Worm (Caenorhabditis elegans) whole organism, young adult: Measurements from ENCODE around the gene arrd-13.

Source experiments
- D2030.7 ChIP-seq: fragments of 200-800 bp; sonication (Bioruptor generic); IDR thresholded peaks from 2 replicates; pipeline ENCODE4 v1.3.6; 2022; ENCODE audit warnings: missing genetic modification reagents, missing genetic modification characterization, missing compliant biosample characterization
- F10E7.11 ChIP-seq: sonication (generic microtip); optimal IDR thresholded peaks from 2 replicates; lab custom pipeline; 2017; ENCODE audit warnings: mild to moderate bottlenecking, missing genetic modification characterization, moderate library complexity, missing compliant biosample characterization
- F33H1.4 ChIP-seq: fragments of 200-800 bp; sonication (Bioruptor generic); IDR thresholded peaks from 2 replicates; pipeline ENCODE4 v1.3.6; 2022; ENCODE audit warnings: missing genetic modification reagents, missing genetic modification characterization, missing compliant biosample characterization
- F39B2.1 ChIP-seq: fragments of 200-800 bp; sonication (Bioruptor generic); IDR thresholded peaks from 2 replicates; pipeline ENCODE4 v1.3.6; 2022; ENCODE audit warnings: missing genetic modification reagents, missing genetic modification characterization, missing compliant biosample characterization
- F52B5.7 ChIP-seq: sonication (generic microtip); optimal IDR thresholded peaks from 2 replicates; lab custom pipeline; 2016; ENCODE audit warnings: mild to moderate bottlenecking, missing genetic modification characterization, missing compliant biosample characterization
- K11D2.4 ChIP-seq: fragments of 200-800 bp; sonication (Bioruptor generic); IDR thresholded peaks from 2 replicates; pipeline ENCODE4 v1.3.6; 2022; ENCODE audit warnings: missing genetic modification reagents, missing genetic modification characterization, missing compliant biosample characterization
- Y53F4B.3 ChIP-seq: fragments of 200-800 bp; sonication (Bioruptor generic); IDR thresholded peaks from 2 replicates; pipeline ENCODE4 v1.3.6; 2022; ENCODE audit warnings: missing genetic modification reagents, missing genetic modification characterization, missing compliant biosample characterization
- aptf-3 ChIP-seq: fragments of 200-800 bp; sonication (Bioruptor generic); IDR thresholded peaks from 2 replicates; pipeline ENCODE4 v1.3.6; 2022; ENCODE audit warnings: missing genetic modification characterization, missing compliant biosample characterization
- athp-1 ChIP-seq: sonication (generic microtip); optimal IDR thresholded peaks from 2 replicates; lab custom pipeline; 2017; ENCODE audit warnings: mild to moderate bottlenecking, missing genetic modification characterization, missing compliant biosample characterization
- bed-2 ChIP-seq: fragments of 200-800 bp; sonication (Bioruptor generic); IDR thresholded peaks from 2 replicates; pipeline ENCODE4 v1.3.6; 2022; ENCODE audit warnings: missing genetic modification reagents, missing genetic modification characterization, missing compliant biosample characterization
- cebp-1 ChIP-seq, 2 experiments: fragments of 200-800 bp in 1 of 2; sonication (Bioruptor generic) in 1 of 2; sonication (generic microtip) in 1 of 2; IDR thresholded peaks in 1 of 2; optimal IDR thresholded peaks in 1 of 2; 2 replicates each; pipeline versions ENCODE4 v1.3.6 to Lab custom; 2017 to 2022; ENCODE audit warnings: missing compliant biosample characterization in 2 of 2, missing genetic modification characterization in 2 of 2, mild to moderate bottlenecking in 1 of 2, missing genetic modification reagents in 1 of 2, moderate library complexity in 1 of 2
- ceh-91 ChIP-seq: fragments of 200-800 bp; sonication (Bioruptor generic); IDR thresholded peaks from 2 replicates; pipeline ENCODE4 v1.3.6; 2022; ENCODE audit warnings: missing genetic modification reagents, missing genetic modification characterization, missing compliant biosample characterization
- dpff-1 ChIP-seq: sonication (generic microtip); optimal IDR thresholded peaks from 2 replicates; lab custom pipeline; 2017; ENCODE audit warnings: mild to moderate bottlenecking, missing genetic modification characterization, missing compliant biosample characterization
- dpl-1 ChIP-seq: fragments of 150-350 bp; optimal IDR thresholded peaks from 2 replicates; lab custom pipeline; 2014; ENCODE audit warnings: missing biosample characterization, missing genetic modification reagents, missing genetic modification characterization
- efl-1 ChIP-seq: fragments of 150-350 bp; optimal IDR thresholded peaks from 2 replicates; lab custom pipeline; 2014; ENCODE audit warnings: missing biosample characterization, missing genetic modification reagents, missing genetic modification characterization
- egrh-3 ChIP-seq: fragments of 200-800 bp; sonication (Bioruptor generic); IDR thresholded peaks from 2 replicates; pipeline ENCODE4 v1.3.6; 2022; ENCODE audit warnings: missing genetic modification reagents, missing genetic modification characterization, missing compliant biosample characterization
- ekl-4 ChIP-seq: fragments of 200-800 bp; sonication (Bioruptor generic); IDR thresholded peaks from 2 replicates; pipeline ENCODE4 v1.3.6; 2022; ENCODE audit warnings: missing genetic modification reagents, missing genetic modification characterization, missing compliant biosample characterization
- fkh-3 ChIP-seq: sonication (generic microtip); optimal IDR thresholded peaks from 2 replicates; lab custom pipeline; 2016; ENCODE audit warnings: mild to moderate bottlenecking, missing genetic modification characterization, missing compliant biosample characterization
- hmg-1.2 ChIP-seq: fragments of 200-800 bp; sonication (Bioruptor generic); IDR thresholded peaks from 2 replicates; pipeline ENCODE4 v1.3.6; 2022; ENCODE audit warnings: missing genetic modification reagents, missing genetic modification characterization, missing compliant biosample characterization
- let-526 ChIP-seq: fragments of 200-800 bp; sonication (Bioruptor generic); IDR thresholded peaks from 2 replicates; pipeline ENCODE4 v1.3.6; 2022; ENCODE audit warnings: missing genetic modification reagents, missing genetic modification characterization, missing compliant biosample characterization
- lin-26 ChIP-seq: fragments of 200-800 bp; sonication (Bioruptor generic); IDR thresholded peaks from 2 replicates; pipeline ENCODE4 v1.3.6; 2022; ENCODE audit warnings: missing genetic modification reagents, missing genetic modification characterization, missing compliant biosample characterization
- lin-40 ChIP-seq: sonication (generic microtip); optimal IDR thresholded peaks from 2 replicates; lab custom pipeline; 2016; ENCODE audit warnings: missing genetic modification characterization, mild to moderate bottlenecking, missing compliant biosample characterization, missing genotype, missing genetic modification reagents
- lin-54 ChIP-seq: fragments of 200-800 bp; sonication (Bioruptor generic); optimal IDR thresholded peaks from 2 replicates; lab custom pipeline; 2018; ENCODE audit warnings: mild to moderate bottlenecking, missing genetic modification characterization, missing compliant biosample characterization
- lsl-1 ChIP-seq: fragments of 200-800 bp; sonication (Bioruptor generic); optimal IDR thresholded peaks from 2 replicates; lab custom pipeline; 2018; ENCODE audit warnings: mild to moderate bottlenecking, missing genetic modification characterization, moderate library complexity, missing compliant biosample characterization
- madf-6 ChIP-seq: fragments of 200-800 bp; sonication (Bioruptor generic); IDR thresholded peaks from 2 replicates; pipeline ENCODE4 v1.3.6; 2022; ENCODE audit warnings: missing genetic modification reagents, missing genetic modification characterization, missing compliant biosample characterization
- madf-8 ChIP-seq: fragments of 200-800 bp; sonication (Bioruptor generic); conservative IDR thresholded peaks from 2 replicates; pipeline ENCODE4 v1.3.6; 2022; ENCODE audit warnings: missing genetic modification reagents, missing genetic modification characterization, missing compliant biosample characterization
- mcd-1 ChIP-seq: fragments of 200-800 bp; sonication (Bioruptor generic); IDR thresholded peaks from 2 replicates; pipeline ENCODE4 v1.3.6; 2022; ENCODE audit warnings: missing genetic modification reagents, missing genetic modification characterization, missing compliant biosample characterization
- nfya-1 ChIP-seq: sonication (generic microtip); optimal IDR thresholded peaks from 2 replicates; lab custom pipeline; 2017; ENCODE audit warnings: antibody characterized with exemption, missing compliant biosample characterization, missing genetic modification characterization, borderline replicate concordance; ENCODE audit not compliant: insufficient read depth
- nhr-120 ChIP-seq: fragments of 200-800 bp; sonication (Bioruptor generic); IDR thresholded peaks from 2 replicates; pipeline ENCODE4 v1.3.6; 2022; ENCODE audit warnings: missing genetic modification characterization, missing compliant biosample characterization
- nhr-27 ChIP-seq: fragments of 200-800 bp; sonication (Bioruptor generic); optimal IDR thresholded peaks from 2 replicates; lab custom pipeline; 2018; ENCODE audit warnings: mild to moderate bottlenecking, missing genetic modification characterization, moderate library complexity, missing compliant biosample characterization
- nhr-90 ChIP-seq: sonication (generic microtip); optimal IDR thresholded peaks from 2 replicates; lab custom pipeline; 2016; ENCODE audit warnings: missing genotype, mild to moderate bottlenecking, missing genetic modification characterization, missing compliant biosample characterization
- rec-8 ChIP-seq, 2 experiments: sonication (generic microtip); optimal IDR thresholded peaks; 2 replicates each; lab custom pipeline; 2016; ENCODE audit warnings: mild to moderate bottlenecking in 2 of 2, missing genetic modification characterization in 2 of 2, missing genetic modification reagents in 2 of 2, missing genotype in 2 of 2, missing biosample characterization in 1 of 2, missing compliant biosample characterization in 1 of 2, moderate library complexity in 1 of 2
- sdz-38 ChIP-seq: sonication (generic microtip); optimal IDR thresholded peaks from 2 replicates; lab custom pipeline; 2016; ENCODE audit warnings: missing genotype, missing genetic modification characterization, missing compliant biosample characterization
- snpc-3.4 ChIP-seq: sonication (generic microtip); optimal IDR thresholded peaks from 2 replicates; lab custom pipeline; 2017; ENCODE audit warnings: missing genetic modification characterization, mild to moderate bottlenecking, missing compliant biosample characterization, antibody characterized with exemption, moderate library complexity, missing genotype, missing genetic modification reagents
- snpc-4 ChIP-seq, 5 experiments: fragments of 150-350 bp in 1 of 5; sonication (generic microtip) in 4 of 5; optimal IDR thresholded peaks; 2 replicates each; lab custom pipeline; 2014 to 2018; ENCODE audit warnings: missing genetic modification characterization in 5 of 5, missing biosample characterization in 3 of 5, antibody characterized with exemption in 2 of 5, mild to moderate bottlenecking in 2 of 5, missing compliant biosample characterization in 2 of 5, missing genotype in 2 of 5, moderate library complexity in 2 of 5, missing genetic modification reagents in 1 of 5
- tlf-1 ChIP-seq: fragments of 200-800 bp; sonication (Bioruptor generic); optimal IDR thresholded peaks from 2 replicates; lab custom pipeline; 2018; ENCODE audit warnings: mild to moderate bottlenecking, missing genetic modification characterization, missing compliant biosample characterization
- unc-130 ChIP-seq: sonication (generic microtip); optimal IDR thresholded peaks from 2 replicates; lab custom pipeline; 2016; ENCODE audit warnings: missing genetic modification reagents, missing genetic modification characterization, missing compliant biosample characterization
- xnd-1 ChIP-seq: sonication (generic microtip); optimal IDR thresholded peaks from 2 replicates; lab custom pipeline; 2016; ENCODE audit warnings: missing genotype, missing genetic modification reagents, missing genetic modification characterization, missing compliant biosample characterization
- ztf-18 ChIP-seq: sonication (generic microtip); optimal IDR thresholded peaks from 2 replicates; lab custom pipeline; 2016; ENCODE audit warnings: missing genotype, mild to moderate bottlenecking, missing genetic modification characterization, missing compliant biosample characterization
- ztf-22 ChIP-seq: fragments of 200-800 bp; sonication (Bioruptor generic); optimal IDR thresholded peaks from 2 replicates; lab custom pipeline; 2018; ENCODE audit warnings: mild to moderate bottlenecking, missing genetic modification characterization, moderate library complexity, missing compliant biosample characterization
- ztf-28 ChIP-seq: fragments of 200-800 bp; sonication (Bioruptor generic); IDR thresholded peaks from 2 replicates; pipeline ENCODE4 v1.3.6; 2022; ENCODE audit warnings: missing genetic modification reagents, missing genetic modification characterization, missing compliant biosample characterization
- ztf-6 ChIP-seq: fragments of 200-800 bp; sonication (Bioruptor generic); IDR thresholded peaks from 2 replicates; pipeline ENCODE4 v1.3.6; 2022; ENCODE audit warnings: missing genetic modification reagents, missing genetic modification characterization, missing compliant biosample characterization

The arrd-13 gene

DNA sequence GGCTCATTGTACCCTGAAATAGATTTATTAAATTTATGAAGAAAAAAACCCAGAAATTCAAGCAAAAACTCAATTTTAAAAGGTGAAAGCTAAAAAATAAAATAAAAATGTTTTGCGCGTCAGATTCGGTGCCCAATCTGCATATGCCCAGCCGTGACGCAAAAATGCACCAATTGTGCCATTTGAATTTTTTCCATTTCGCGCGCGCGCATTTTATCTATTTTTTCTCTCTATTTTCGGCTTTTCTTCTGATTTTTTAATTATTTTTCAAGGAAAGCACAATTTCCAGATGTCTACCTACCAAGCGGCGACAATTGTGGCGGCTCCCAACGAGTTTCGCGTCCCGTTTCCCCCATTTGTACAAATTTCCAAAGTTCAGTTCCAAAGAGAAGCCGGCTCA is 32.4 kb upstream of the arrd-13 start, which contains the start of the genes Y54G9A.7 and bub-3 (continued):
- peak; percentile 91 for TF ChIP-seq madf-8 (GFP tag; lab: Robert Waterston, UW)
- peak; percentile 97 for TF ChIP-seq madf-6 (GFP tag; lab: Robert Waterston, UW)
- TF ChIP-seq nhr-120 (GFP tag; lab: Robert Waterston, UW), result no peak
- TF ChIP-seq ztf-28 (GFP tag; lab: Robert Waterston, UW), result no peak
- TF ChIP-seq ceh-91 (GFP tag; lab: Robert Waterston, UW), result peak; percentile 88
- TF ChIP-seq rec-8 (tag; optimal IDR thresholded peaks at IDR 0.05; lab: Kevin White, UChicago), result no peak
- no peak for TF ChIP-seq F39B2.1 (GFP tag; lab: Robert Waterston, UW)
- peak; percentile 80 for TF ChIP-seq lin-54

DNA sequence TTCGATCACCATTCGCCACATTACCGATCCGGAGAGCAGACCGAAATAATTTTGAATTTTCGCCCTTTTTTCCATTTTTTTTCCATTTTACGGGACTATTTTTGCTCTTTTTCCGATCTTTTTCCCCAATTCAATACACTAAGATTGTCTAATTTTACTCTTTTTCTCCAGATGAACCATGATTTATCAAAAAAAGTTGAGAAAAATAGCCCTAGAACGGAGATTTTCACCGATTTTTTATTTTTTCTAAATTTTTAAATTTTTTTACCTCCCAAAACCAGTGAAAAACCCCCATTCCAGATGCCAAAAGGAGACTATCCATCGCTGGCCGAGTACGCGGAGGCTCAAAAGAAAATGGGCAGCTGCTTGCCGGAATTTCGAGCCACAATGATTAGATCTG is 28.8 kb upstream of the arrd-13 start, which contains the start of gene Y54G9A.9:
Gene Y54G9A.9, plus strand, starts transcription at position 301 of the 400 bp plus-strand sequence.
- no peak for TF ChIP-seq nhr-90 (tag; lab: Kevin White, UChicago)
- no peak for TF ChIP-seq ztf-6 (GFP tag; lab: Robert Waterston, UW)
- no peak for TF ChIP-seq let-526
- no peak for TF ChIP-seq egrh-3 (GFP tag; lab: Robert Waterston, UW)
- TF ChIP-seq fkh-3 (tag; lab: Kevin White, UChicago), result no peak
- no peak for TF ChIP-seq K11D2.4 (GFP tag; lab: Robert Waterston, UW)
- no peak for TF ChIP-seq Y53F4B.3
- no peak for TF ChIP-seq lsl-1
- no peak for TF ChIP-seq dpl-1 (GFP tag; lab: Kevin White, UChicago)
- TF ChIP-seq ztf-18 (tag; lab: Kevin White, UChicago), result no peak

DNA sequence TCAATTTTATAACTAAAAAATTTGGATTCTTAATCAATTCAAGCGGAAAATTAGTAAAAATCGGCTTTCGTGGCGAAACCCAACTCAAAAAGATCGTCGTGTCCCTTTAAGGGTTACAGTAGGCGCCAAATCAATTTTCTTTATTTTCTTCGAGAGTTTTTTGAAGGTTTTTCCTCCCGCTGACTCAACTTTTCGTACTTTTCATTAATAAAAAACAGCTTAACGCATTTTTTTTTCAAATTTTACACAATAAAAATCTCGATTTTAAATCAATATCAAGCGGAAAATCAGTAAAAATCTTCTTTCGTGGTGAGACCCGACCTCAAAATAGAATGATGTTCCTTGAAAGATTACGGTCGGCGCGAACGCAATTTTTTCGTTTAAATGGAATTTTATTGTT is 26.1 kb upstream of the arrd-13 start:
- TF ChIP-seq F33H1.4 (GFP tag; lab: Robert Waterston, UW) (peak; percentile 92), lin-54 (peak; percentile 64), D2030.7 (GFP tag; lab: Robert Waterston, UW) (peak; percentile 66; the same call in 1 of the 2 replicates), lin-40 (tag; lab: Kevin White, UChicago) (no peak), nfya-1 (tag; lab: Kevin White, UChicago) (no peak), dpff-1 (tag; lab: Kevin White, UChicago) (no peak), efl-1 (GFP tag; lab: Kevin White, UChicago) (peak; percentile 79), nhr-27 (tag; lab: Kevin White, UChicago) (no peak), xnd-1 (tag; lab: Kevin White, UChicago) (peak; percentile 95), F10E7.11 (tag; lab: Kevin White, UChicago) (no peak), madf-8 (GFP tag; lab: Robert Waterston, UW) (peak; percentile 79), ztf-22 (no peak), tlf-1 (peak; percentile 31), ekl-4 (GFP tag; lab: Robert Waterston, UW) (0 out of 2 replicates have a peak, but pooled peaks have one; percentile 38), F39B2.1 (GFP tag; lab: Robert Waterston, UW) (no peak), F52B5.7 (tag; lab: Kevin White, UChicago) (no peak), snpc-3.4 (peak; percentile 18), mcd-1 (GFP tag; lab: Robert Waterston, UW) (no peak), let-526 (no peak), hmg-1.2 (GFP tag; lab: Robert Waterston, UW) (0 out of 2 replicates have a peak, but pooled peaks have one; percentile 14), ceh-91 (GFP tag; lab: Robert Waterston, UW) (peak; percentile 55), athp-1 (no peak), unc-130 (GFP tag; lab: Kevin White, UChicago) (peak; percentile 40), madf-6 (GFP tag; lab: Robert Waterston, UW) (peak; percentile 92), snpc-4 (GFP tag; optimal IDR thresholded peaks at IDR 0.05; lab: Kevin White, UChicago) (no peak), snpc-4 (tag; optimal IDR thresholded peaks at IDR 0.05; lab: Kevin White, UChicago) (peak in 1 of 4 experiments; percentile 41), aptf-3 (no peak), egrh-3 (GFP tag; lab: Robert Waterston, UW) (no peak), dpl-1 (GFP tag; lab: Kevin White, UChicago) (peak; percentile 12), lsl-1 (peak; percentile 98), lin-26 (GFP tag; lab: Robert Waterston, UW) (no peak), bed-2 (GFP tag; lab: Robert Waterston, UW) (no peak), sdz-38 (tag; lab: Kevin White, UChicago) (no peak), cebp-1 (GFP tag; IDR thresholded peaks at IDR 0.05; lab: Robert Waterston, UW) (no peak), cebp-1 (tag; optimal IDR thresholded peaks at IDR 0.05; lab: Kevin White, UChicago) (no peak)
